Worm (Caenorhabditis elegans) whole organism, L4 larva: ENCODE data around the gene rpl-39.

Experiments
- F10B5.3 ChIP-seq: sonication (generic microtip); optimal IDR thresholded peaks from 2 replicates; lab custom pipeline; 2016; ENCODE audit warnings: mild to moderate bottlenecking, missing genetic modification characterization, missing compliant biosample characterization
- Y5F2A.4 ChIP-seq: fragments of 200-800 bp; sonication (Bioruptor generic); optimal IDR thresholded peaks from 2 replicates; lab custom pipeline; 2018; ENCODE audit warnings: mild to moderate bottlenecking, missing genetic modification characterization, missing compliant biosample characterization
- ZK337.2 ChIP-seq: fragments of 200-800 bp; sonication (Bioruptor generic); IDR thresholded peaks from 2 replicates; pipeline ENCODE4 v1.3.6; 2022; ENCODE audit warnings: missing genetic modification reagents, missing genetic modification characterization, missing compliant biosample characterization
- aha-1 ChIP-seq: fragments of 150-350 bp; peaks from one replicate; lab custom pipeline; 2014; ENCODE audit warnings: missing biosample characterization, missing genetic modification characterization
- daf-8 ChIP-seq: fragments of 200-800 bp; sonication (Bioruptor generic); IDR thresholded peaks from 2 replicates; pipeline ENCODE4 v1.3.6; 2022; ENCODE audit warnings: missing genetic modification characterization, missing compliant biosample characterization
- dpl-1 ChIP-seq: fragments of 150-350 bp; optimal IDR thresholded peaks from 2 replicates; lab custom pipeline; 2014; ENCODE audit warnings: missing biosample characterization, missing genetic modification reagents, missing genetic modification characterization
- egl-43 ChIP-seq: fragments of 200-800 bp; sonication (Bioruptor generic); IDR thresholded peaks from 2 replicates; pipeline ENCODE4 v1.3.6; 2022; ENCODE audit warnings: missing genetic modification reagents, missing genetic modification characterization, missing compliant biosample characterization
- lin-13 ChIP-seq: fragments of 150-350 bp; optimal IDR thresholded peaks from 2 replicates; lab custom pipeline; 2014; ENCODE audit warnings: missing biosample characterization, missing genetic modification reagents, missing genetic modification characterization
- lin-38 ChIP-seq: fragments of 200-800 bp; sonication (Bioruptor generic); IDR thresholded peaks from 2 replicates; pipeline ENCODE4 v1.3.6; 2022; ENCODE audit warnings: missing genetic modification reagents, missing genetic modification characterization, missing compliant biosample characterization
- nhr-237 ChIP-seq: sonication (generic microtip); optimal IDR thresholded peaks from 2 replicates; lab custom pipeline; 2017; ENCODE audit warnings: missing biosample characterization, missing genetic modification characterization
- zag-1 ChIP-seq: fragments of 150-350 bp; optimal IDR thresholded peaks from 2 replicates; lab custom pipeline; 2014; ENCODE audit warnings: missing biosample characterization, missing genetic modification characterization

ce11 chrV:7804801-7805163, 28.9 kb upstream of the rpl-39 start, which contains the start of gene xpo-1:
- TF ChIP-seq zag-1 (tag; lab: Kevin White, UChicago) (no peak), Y5F2A.4 (GFP tag; lab: Kevin White, UChicago) (no peak), ZK337.2 (GFP tag; lab: Robert Waterston, UW) (no peak), aha-1 (tag; lab: Kevin White, UChicago) (no peak), egl-43 (GFP tag; lab: Robert Waterston, UW) (no peak), lin-38 (GFP tag; lab: Robert Waterston, UW) (no peak), dpl-1 (GFP tag; lab: Kevin White, UChicago) (no peak), lin-13 (GFP tag; lab: Kevin White, UChicago) (no peak), nhr-237 (no peak), F10B5.3 (no peak), daf-8 (GFP tag; lab: Robert Waterston, UW) (no peak)
